Worm (Caenorhabditis elegans) whole organism, dauer: Measurements from ENCODE around the gene sgnh-1.

ENCODE experiments used
- unc-62 ChIP-seq: sonication (generic microtip); optimal IDR thresholded peaks from 2 replicates; lab custom pipeline; 2017; ENCODE audit warnings: missing biosample characterization, missing genetic modification reagents, missing genetic modification characterization

sgnh-1 gene

DNA sequence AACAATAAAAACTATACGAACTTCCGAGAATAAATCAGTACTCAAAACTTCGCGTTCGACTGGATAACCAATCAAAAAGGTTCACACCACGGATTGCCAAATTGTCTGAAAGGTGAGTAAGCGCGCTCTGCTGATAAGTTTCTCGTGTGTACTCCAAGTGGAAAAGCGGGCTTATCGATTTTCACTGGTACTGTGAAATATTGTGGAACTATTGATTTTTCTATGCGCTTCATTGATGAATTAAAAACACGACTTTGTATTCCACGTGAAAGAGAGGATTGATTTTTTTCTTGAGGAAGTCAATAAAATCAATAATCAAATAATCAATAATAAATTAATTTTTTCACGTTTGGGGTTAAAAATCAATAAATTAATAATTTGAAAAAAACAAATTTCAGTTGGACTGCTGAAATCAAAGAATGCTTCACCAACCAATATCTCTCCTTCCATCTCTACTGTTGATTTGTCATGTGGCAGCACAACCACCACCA lies 16.0 kb downstream of the sgnh-1 start, which contains the start of gene T08B6.4:
T08B6.4 (plus strand) TSS at position 51 of the 491 bp plus-strand sequence.
- no peak for TF ChIP-seq unc-62

ce11 chrIV:4909039-4909438 lies 19.3 kb downstream of the sgnh-1 start, which contains the start of gene str-159:
str-159 (plus strand) TSS chrIV:4909339.
- no peak for TF ChIP-seq unc-62

- no peak for TF ChIP-seq unc-62
Measured at ce11 chrIV:4913090-4913489, 23.4 kb downstream of the sgnh-1 start, which contains the start of gene str-156. str-156 (plus strand) TSS chrIV:4913390.

DNA sequence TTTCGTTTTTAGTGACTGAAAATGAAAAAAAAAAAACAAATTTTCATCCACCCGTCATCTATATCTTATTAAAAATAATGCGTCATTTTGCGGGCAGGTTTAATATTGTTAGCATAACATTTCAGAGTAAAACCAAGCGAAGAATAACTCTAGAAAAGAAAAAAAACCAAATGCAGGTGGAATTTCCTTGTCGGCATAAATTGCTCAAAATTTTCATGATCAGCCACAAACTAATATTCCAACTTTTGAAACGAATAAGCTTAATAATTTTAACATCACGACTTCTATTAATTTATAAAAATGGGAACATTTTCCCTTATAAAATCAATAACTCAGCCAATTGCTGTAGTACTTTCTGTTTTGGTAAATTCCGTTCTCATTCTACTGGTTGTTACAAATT lies 26.0 kb downstream of the sgnh-1 start, which contains the start of gene str-155:
str-155 (plus strand) TSS at position 301 of the 400 bp plus-strand sequence.
- TF ChIP-seq unc-62 = no peak

DNA sequence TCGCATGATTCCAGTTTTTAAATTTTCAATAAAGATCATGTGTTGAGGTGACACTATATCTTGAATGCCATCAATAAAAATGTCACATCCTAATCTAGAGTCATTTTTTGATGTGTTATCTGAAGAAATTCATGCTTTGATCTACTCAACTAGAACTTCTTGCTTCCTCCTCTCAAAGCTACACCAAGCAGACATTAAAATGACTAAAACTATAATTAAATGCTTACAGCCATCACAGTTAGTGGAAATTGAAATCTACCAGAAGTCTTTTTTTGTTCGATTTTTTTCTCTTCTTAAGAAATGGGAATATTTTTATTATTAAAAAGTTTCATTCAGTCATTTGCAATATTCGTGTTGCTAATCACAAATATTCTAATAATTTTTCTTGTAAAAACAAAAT lies 28.1 kb downstream of the sgnh-1 start, which contains the start of gene str-158:
str-158 (plus strand) TSS at position 301 of the 400 bp plus-strand sequence.
- no peak for TF ChIP-seq unc-62

ce11 chrIV:4930045-4930444 lies 40.3 kb downstream of the sgnh-1 start, which contains the start of gene Y9C9A.8:
Y9C9A.8 (plus strand) TSS chrIV:4930345.
- TF ChIP-seq unc-62 = no peak

- no peak for TF ChIP-seq unc-62
Measured at ce11 chrIV:4930754-4931322, 41.1 kb downstream of the sgnh-1 start.

- no peak for TF ChIP-seq unc-62
Measured at ce11 chrIV:4934103-4934502, 44.4 kb downstream of the sgnh-1 start, which contains the start of gene str-153. str-153 (plus strand) TSS chrIV:4934403.

DNA sequence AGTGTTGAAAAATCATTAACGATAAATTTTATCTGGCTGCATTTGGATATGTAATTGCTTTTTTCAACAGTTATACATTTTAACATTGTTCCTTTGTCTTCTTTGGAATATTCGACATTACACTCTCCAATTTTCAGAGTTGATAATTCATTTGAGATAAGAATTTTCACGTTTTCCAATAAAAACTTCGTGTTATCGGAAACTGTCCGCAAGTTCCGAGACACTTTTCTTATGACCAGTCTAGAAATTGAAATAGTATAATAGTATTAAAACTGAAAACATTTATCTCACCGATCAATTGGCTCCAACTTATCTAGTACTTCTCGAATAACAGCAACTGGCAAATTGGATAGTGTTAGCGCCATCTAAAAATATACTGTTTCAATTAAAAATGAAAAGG lies 47.9 kb downstream of the sgnh-1 start, which contains the start of gene fbxa-86:
fbxa-86 (minus strand) TSS at position 367 of the 400 bp plus-strand sequence.
- no peak for TF ChIP-seq unc-62

ce11 chrIV:4938664-4939063 lies 49.0 kb downstream of the sgnh-1 start, which contains the start of gene str-168:
str-168 (plus strand) TSS chrIV:4938964.
- TF ChIP-seq unc-62 = no peak
